Fruit fly (Drosophila melanogaster) whole organism, prepupa: ENCODE measurements around the gene Baldspot.

Experiments
- CG10631 ChIP-seq: fragments of 200-800 bp; sonication (Bioruptor generic); optimal IDR thresholded peaks from 2 replicates; lab custom pipeline; 2016; ENCODE audit warnings: missing biosample characterization, missing genetic modification characterization
- CG10669 ChIP-seq: fragments of 200-800 bp; sonication (Bioruptor generic); optimal IDR thresholded peaks from 3 replicates; lab custom pipeline; 2018; ENCODE audit warnings: missing biosample characterization, mild to moderate bottlenecking, missing genetic modification characterization, moderate library complexity
- CG11294 ChIP-seq: fragments of 200-800 bp; sonication (Bioruptor generic); IDR thresholded peaks from 2 replicates; pipeline ENCODE4 v1.3.6; 2022; ENCODE audit warnings: missing biosample characterization, missing genetic modification characterization
- CG11902 ChIP-seq: fragments of 200-800 bp; sonication (Bioruptor generic); optimal IDR thresholded peaks from 3 replicates; lab custom pipeline; 2016; ENCODE audit warnings: missing biosample characterization, missing genetic modification characterization
- CG1621 ChIP-seq: fragments of 200-800 bp; sonication (Bioruptor generic); optimal IDR thresholded peaks from 3 replicates; lab custom pipeline; 2018; ENCODE audit warnings: missing biosample characterization, mild to moderate bottlenecking, missing genetic modification characterization
- CG16779 ChIP-seq: fragments of 200-800 bp; sonication (Bioruptor generic); optimal IDR thresholded peaks from 3 replicates; lab custom pipeline; 2017; ENCODE audit warnings: missing biosample characterization, mild to moderate bottlenecking, missing genetic modification characterization
- CG3032 ChIP-seq: fragments of 200-800 bp; optimal IDR thresholded peaks from 2 replicates; lab custom pipeline; 2019; ENCODE audit warnings: missing biosample characterization, mild to moderate bottlenecking, missing genetic modification characterization, moderate library complexity
- CG31627 ChIP-seq: fragments of 200-800 bp; sonication (Bioruptor generic); optimal IDR thresholded peaks from 3 replicates; lab custom pipeline; 2016; ENCODE audit warnings: missing biosample characterization, missing genetic modification characterization
- CG32006 ChIP-seq: fragments of 200-800 bp; sonication (Bioruptor generic); optimal IDR thresholded peaks from 3 replicates; lab custom pipeline; 2017; ENCODE audit warnings: missing biosample characterization, mild to moderate bottlenecking, missing genetic modification characterization
- CG4318 ChIP-seq: fragments of 200-800 bp; sonication (Bioruptor generic); optimal IDR thresholded peaks from 3 replicates; lab custom pipeline; 2017; ENCODE audit warnings: missing biosample characterization, mild to moderate bottlenecking, missing genetic modification characterization
- CG6163 ChIP-seq: fragments of 200-800 bp; sonication (Bioruptor generic); IDR thresholded peaks from 3 replicates; pipeline ENCODE4 v1.3.6; 2022; ENCODE audit warnings: missing biosample characterization, missing genetic modification characterization
- CG6792 ChIP-seq: fragments of 200-800 bp; sonication (Bioruptor generic); optimal IDR thresholded peaks from 3 replicates; lab custom pipeline; 2016; ENCODE audit warnings: missing biosample characterization, missing genetic modification characterization
- CG6808 ChIP-seq: fragments of 200-800 bp; sonication (Bioruptor generic); optimal IDR thresholded peaks from 3 replicates; lab custom pipeline; 2017; ENCODE audit warnings: missing biosample characterization, missing genetic modification characterization, mild to moderate bottlenecking, moderate library complexity, missing genetic modification reagents
- CG8319 ChIP-seq: fragments of 200-800 bp; sonication (Bioruptor generic); optimal IDR thresholded peaks from 3 replicates; lab custom pipeline; 2016; ENCODE audit warnings: missing biosample characterization, missing genetic modification characterization
- CG8632 ChIP-seq: fragments of 200-800 bp; sonication (Bioruptor generic); optimal IDR thresholded peaks from 3 replicates; lab custom pipeline; 2016; ENCODE audit warnings: missing biosample characterization, missing genetic modification characterization
- Eip75B ChIP-seq: fragments of 200-800 bp; sonication (Bioruptor generic); optimal IDR thresholded peaks from 3 replicates; lab custom pipeline; 2016; ENCODE audit warnings: missing biosample characterization, missing genetic modification characterization
- Ets21C ChIP-seq: fragments of 200-800 bp; sonication (Bioruptor generic); optimal IDR thresholded peaks from 3 replicates; lab custom pipeline; 2016; ENCODE audit warnings: missing biosample characterization, missing genetic modification characterization
- Ets96B ChIP-seq: fragments of 200-800 bp; optimal IDR thresholded peaks from 2 replicates; lab custom pipeline; 2019; ENCODE audit warnings: missing biosample characterization, mild to moderate bottlenecking, missing genetic modification characterization, moderate library complexity
- Gug ChIP-seq: fragments of 200-800 bp; sonication (Bioruptor generic); IDR thresholded peaks from 2 replicates; pipeline ENCODE4 v1.3.6; 2022; ENCODE audit warnings: missing biosample characterization, missing genetic modification characterization
- Hr39 ChIP-seq: fragments of 200-800 bp; sonication (Bioruptor generic); optimal IDR thresholded peaks from 2 replicates; lab custom pipeline; 2016; ENCODE audit warnings: missing biosample characterization, missing genetic modification characterization
- Hr4 ChIP-seq: fragments of 200-800 bp; sonication (Bioruptor generic); optimal IDR thresholded peaks from 3 replicates; lab custom pipeline; 2016; ENCODE audit warnings: missing biosample characterization, missing genetic modification characterization
- Smox ChIP-seq: fragments of 200-800 bp; sonication (Bioruptor generic); optimal IDR thresholded peaks from 3 replicates; lab custom pipeline; 2016; ENCODE audit warnings: missing biosample characterization, missing genetic modification characterization
- Sox102F ChIP-seq: fragments of 200-800 bp; sonication (Bioruptor generic); optimal IDR thresholded peaks from 2 replicates; lab custom pipeline; 2016; ENCODE audit warnings: missing biosample characterization, mild to moderate bottlenecking, missing genetic modification characterization
- Sox15 ChIP-seq: fragments of 200-800 bp; sonication (Bioruptor generic); optimal IDR thresholded peaks from 3 replicates; lab custom pipeline; 2016; ENCODE audit warnings: missing biosample characterization, missing genetic modification characterization
- achi ChIP-seq: fragments of 200-800 bp; sonication (Bioruptor generic); optimal IDR thresholded peaks from 3 replicates; lab custom pipeline; 2016; ENCODE audit warnings: missing biosample characterization, missing genetic modification characterization
- cyc ChIP-seq: fragments of 200-800 bp; sonication (Bioruptor generic); optimal IDR thresholded peaks from 3 replicates; lab custom pipeline; 2016; ENCODE audit warnings: missing biosample characterization, missing genetic modification characterization
- dsx ChIP-seq: fragments of 200-800 bp; optimal IDR thresholded peaks from 3 replicates; lab custom pipeline; 2019; ENCODE audit warnings: missing biosample characterization, mild to moderate bottlenecking, missing genetic modification characterization, moderate library complexity; ENCODE audit not compliant: poor library complexity, severe bottlenecking
- eg ChIP-seq: fragments of 200-800 bp; sonication (Bioruptor generic); IDR thresholded peaks from 3 replicates; pipeline ENCODE4 v1.3.6; 2022; ENCODE audit warnings: missing biosample characterization, missing genetic modification characterization
- esn ChIP-seq: fragments of 200-800 bp; sonication (Bioruptor generic); optimal IDR thresholded peaks from 2 replicates; lab custom pipeline; 2016; ENCODE audit warnings: missing biosample characterization, mild to moderate bottlenecking, missing genetic modification characterization, moderate library complexity
- fkh ChIP-seq: fragments of 200-800 bp; sonication (Bioruptor generic); optimal IDR thresholded peaks from 3 replicates; lab custom pipeline; 2017; ENCODE audit warnings: missing biosample characterization, mild to moderate bottlenecking, missing genetic modification characterization, moderate library complexity
- net ChIP-seq: fragments of 200-800 bp; sonication (Bioruptor generic); optimal IDR thresholded peaks from 3 replicates; lab custom pipeline; 2016; ENCODE audit warnings: missing biosample characterization, missing genetic modification characterization
- pdm3 ChIP-seq: fragments of 200-800 bp; sonication (Bioruptor generic); optimal IDR thresholded peaks from 3 replicates; lab custom pipeline; 2016; ENCODE audit warnings: missing biosample characterization, missing genetic modification characterization
- ss ChIP-seq, 2 experiments: fragments of 200-800 bp; sonication (Bioruptor generic); optimal IDR thresholded peaks; 2 replicates in 1 of 2; 3 replicates in 1 of 2; lab custom pipeline; 2017 to 2018; ENCODE audit warnings: mild to moderate bottlenecking in 2 of 2, missing biosample characterization in 2 of 2, missing genetic modification characterization in 2 of 2, moderate library complexity in 1 of 2
- topi ChIP-seq: fragments of 200-800 bp; sonication (Bioruptor generic); optimal IDR thresholded peaks from 3 replicates; lab custom pipeline; 2016; ENCODE audit warnings: missing biosample characterization, missing genetic modification characterization
- vri ChIP-seq: fragments of 200-800 bp; sonication (Bioruptor generic); optimal IDR thresholded peaks from 3 replicates; lab custom pipeline; 2016; ENCODE audit warnings: missing biosample characterization, mild to moderate bottlenecking, missing genetic modification characterization

The Baldspot gene

DNA sequence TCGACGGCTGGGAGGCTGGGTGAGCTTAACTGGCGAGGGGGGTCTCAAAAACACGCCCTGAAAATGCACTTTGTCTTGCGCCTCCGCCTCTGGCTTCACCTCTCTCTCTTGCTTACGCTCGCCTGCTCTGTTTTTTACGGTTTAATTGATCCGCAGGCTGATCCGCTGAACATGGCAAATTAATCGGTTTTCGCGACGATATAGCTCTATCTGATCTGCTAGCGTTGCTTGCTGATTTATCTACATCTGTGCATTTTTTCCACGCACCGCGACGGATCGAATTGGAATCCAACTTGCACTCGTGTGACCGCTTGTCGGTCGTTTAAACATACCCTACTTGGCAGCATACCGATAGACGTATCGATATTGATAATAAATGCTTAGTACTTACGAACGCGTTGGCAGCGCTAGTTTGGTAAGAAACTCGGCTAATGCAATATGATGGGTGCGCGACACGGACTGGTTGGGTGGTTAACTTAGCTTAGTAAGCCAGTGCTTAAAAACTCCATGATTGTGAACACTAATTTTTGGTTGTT lies 13.8 kb downstream of the Baldspot start, which contains the start of gene Abl (continued):
- TF ChIP-seq cyc (GFP tag; lab: Kevin White, UChicago): peak; percentile 39
- TF ChIP-seq CG8319: no peak
- TF ChIP-seq CG6792 (GFP tag; lab: Kevin White, UChicago): no peak
- peak; percentile 54 for TF ChIP-seq esn (GFP tag; lab: Kevin White, UChicago)
- peak; percentile 37 for TF ChIP-seq CG16779 (tag; lab: Kevin White, UChicago)
- TF ChIP-seq CG1621: peak; percentile 27
- peak; percentile 16 for TF ChIP-seq topi (GFP tag; lab: Kevin White, UChicago)
- TF ChIP-seq Sox102F (GFP tag; lab: Kevin White, UChicago): peak; percentile 42
- no peak for TF ChIP-seq CG11294 (GFP tag; lab: Robert Waterston, UW)
- TF ChIP-seq CG32006 (GFP tag; lab: Kevin White, UChicago): no peak
- TF ChIP-seq Sox15 (GFP tag; lab: Kevin White, UChicago): peak; percentile 19
- peak; percentile 32 for TF ChIP-seq Ets21C (GFP tag; lab: Kevin White, UChicago)
- TF ChIP-seq CG10631 (GFP tag; lab: Kevin White, UChicago): peak; percentile 35
- peak; percentile 48 for TF ChIP-seq Hr39
- TF ChIP-seq Hr4 (GFP tag; lab: Kevin White, UChicago): no peak
- TF ChIP-seq Smox (GFP tag; lab: Kevin White, UChicago): peak; percentile 5
- TF ChIP-seq net (GFP tag; lab: Kevin White, UChicago): peak; percentile 38
- no peak for TF ChIP-seq CG8632 (GFP tag; lab: Kevin White, UChicago)
- TF ChIP-seq Eip75B (GFP tag; lab: Kevin White, UChicago): no peak
- TF ChIP-seq CG4318 (GFP tag; lab: Kevin White, UChicago): no peak
- TF ChIP-seq ss (GFP tag; optimal IDR thresholded peaks at IDR 0.05; lab: Kevin White, UChicago): peak; percentile 59 to 63

DNA sequence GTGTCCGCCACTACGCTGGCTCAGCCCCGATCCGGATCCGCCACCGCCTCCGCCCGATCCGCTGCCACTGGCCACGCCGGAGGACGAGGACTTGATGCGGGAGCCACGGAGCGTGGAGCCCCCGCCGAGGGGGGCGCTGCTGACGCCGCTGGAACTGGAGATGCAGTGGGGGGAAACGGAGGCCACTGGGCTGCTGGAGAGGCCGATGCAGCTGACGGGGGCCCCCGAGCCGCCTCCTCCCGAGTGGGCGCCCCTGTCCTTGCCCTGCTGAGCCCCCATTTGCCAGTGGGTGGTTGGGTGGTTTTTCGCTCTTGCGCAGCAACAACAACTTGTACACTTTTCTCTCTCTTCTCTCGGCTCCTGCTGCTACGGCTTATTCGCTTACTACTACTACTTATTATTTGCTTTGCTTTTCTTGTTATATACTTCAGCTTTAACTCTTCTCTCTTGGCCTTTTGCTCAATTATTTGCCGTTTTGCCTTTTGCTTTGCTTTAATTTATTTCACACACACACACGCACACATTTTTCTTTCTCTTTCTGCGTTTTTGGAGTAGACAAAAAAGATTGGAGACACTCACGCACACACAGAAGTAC lies 14.5 kb downstream of the Baldspot start:
- TF ChIP-seq eg (GFP tag; lab: Robert Waterston, UW) (0 out of 3 replicates have a peak, but pooled peaks have one; percentile 38), CG8319 (no peak), net (GFP tag; lab: Kevin White, UChicago) (no peak), Gug (GFP tag; lab: Robert Waterston, UW) (0 out of 2 replicates have a peak, but pooled peaks have one; percentile 30), CG11294 (GFP tag; lab: Robert Waterston, UW) (no peak), pdm3 (GFP tag; lab: Kevin White, UChicago) (no peak), achi (GFP tag; lab: Kevin White, UChicago) (no peak), dsx (no peak), Ets96B (no peak), CG31627 (GFP tag; lab: Kevin White, UChicago) (no peak), Hr4 (GFP tag; lab: Kevin White, UChicago) (no peak), CG6163 (GFP tag; lab: Robert Waterston, UW) (no peak), fkh (GFP tag; lab: Kevin White, UChicago) (no peak), CG6808 (no peak), CG3032 (tag; lab: Kevin White, UChicago) (no peak), topi (GFP tag; lab: Kevin White, UChicago) (no peak), CG10669 (no peak), CG11902 (GFP tag; lab: Kevin White, UChicago) (no peak)

DNA sequence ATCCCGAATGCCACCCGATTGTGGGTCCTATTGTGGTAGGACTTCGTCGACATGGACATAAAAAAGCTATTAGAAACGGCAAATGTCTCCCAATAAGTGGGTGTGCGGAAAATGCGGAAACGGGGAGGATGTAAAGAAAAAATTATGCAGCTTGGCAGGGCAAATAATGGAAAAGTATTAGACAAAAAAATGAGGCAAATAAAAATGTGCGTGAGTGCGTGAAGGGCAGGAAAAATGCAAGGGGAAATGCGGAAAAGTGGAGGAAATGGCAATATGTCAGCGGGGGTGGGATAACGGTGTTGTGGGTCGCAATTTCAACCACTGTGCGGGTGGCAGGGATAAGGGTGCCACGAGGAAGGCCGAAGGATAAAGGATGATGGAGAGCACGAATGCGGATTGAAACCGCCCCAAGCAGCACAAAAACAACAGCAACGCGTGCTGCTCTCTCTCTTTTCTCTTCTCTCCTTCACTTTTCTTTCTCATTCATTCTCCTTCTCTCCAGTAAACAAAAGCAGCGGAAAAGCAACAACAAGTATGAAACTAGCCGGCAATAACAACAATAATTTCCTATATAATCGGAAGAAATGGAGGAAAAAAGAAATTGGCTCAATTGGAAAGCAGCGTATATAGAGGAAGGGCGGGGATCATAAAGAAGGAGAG lies 16.0 kb downstream of the Baldspot start:
- TF ChIP-seq CG8632 (GFP tag; lab: Kevin White, UChicago) (no peak), esn (GFP tag; lab: Kevin White, UChicago) (no peak), vri (GFP tag; lab: Kevin White, UChicago) (no peak)
